Worm (Caenorhabditis elegans) whole organism, early embryonic: ENCODE data around the gene R09E10.2.

Experiments used
- pes-1 ChIP-seq: fragments of 200-800 bp; sonication (Bioruptor generic); IDR thresholded peaks from 2 replicates; pipeline ENCODE4 v1.3.6; 2022; ENCODE audit warnings: missing genetic modification reagents, missing genetic modification characterization, missing compliant biosample characterization
- tra-4 ChIP-seq: sonication (generic microtip); optimal IDR thresholded peaks from 2 replicates; lab custom pipeline; 2017; ENCODE audit warnings: missing genetic modification characterization, missing compliant biosample characterization

DNA sequence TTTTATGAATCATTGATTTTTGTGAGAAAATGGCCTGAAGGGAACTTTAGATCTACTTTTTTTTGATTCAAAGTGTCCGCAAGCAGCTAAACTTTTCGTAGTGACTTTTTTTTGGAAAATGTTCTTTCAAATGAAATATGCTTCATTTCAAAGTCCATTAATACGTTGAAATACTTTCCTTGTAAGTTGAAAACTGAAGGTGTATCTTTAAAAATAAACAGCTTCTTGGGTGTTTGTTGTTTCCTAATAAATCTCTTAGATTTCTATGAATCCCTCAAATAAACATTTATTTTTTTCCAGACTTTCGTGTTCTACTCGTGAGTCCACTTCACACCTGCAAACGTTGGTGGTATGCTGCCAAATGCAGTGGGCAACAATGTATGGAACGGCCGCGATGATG is 31.4 kb downstream of the R09E10.2 start, which contains the start of gene ebax-1:
- TF ChIP-seq pes-1 (GFP tag; lab: Robert Waterston, UW) (no peak), tra-4 (tag; lab: Kevin White, UChicago) (no peak)
